Worm (Caenorhabditis elegans) whole organism, young adult: ENCODE data around the gene T28A11.13.

Experiments used
- B0261.1 ChIP-seq: sonication (generic microtip); optimal IDR thresholded peaks from 2 replicates; lab custom pipeline; 2016; ENCODE audit warnings: mild to moderate bottlenecking, missing genetic modification characterization, moderate library complexity, missing compliant biosample characterization
- C06A6.2 ChIP-seq: fragments of 200-800 bp; sonication (Bioruptor generic); conservative IDR thresholded peaks from 2 replicates; pipeline ENCODE4 v1.3.6; 2022; ENCODE audit warnings: missing genetic modification characterization, missing compliant biosample characterization
- F22D6.2 ChIP-seq: sonication (generic microtip); optimal IDR thresholded peaks from 2 replicates; lab custom pipeline; 2016; ENCODE audit warnings: mild to moderate bottlenecking, missing genetic modification characterization, missing compliant biosample characterization
- F33H1.4 ChIP-seq: fragments of 200-800 bp; sonication (Bioruptor generic); IDR thresholded peaks from 2 replicates; pipeline ENCODE4 v1.3.6; 2022; ENCODE audit warnings: missing genetic modification reagents, missing genetic modification characterization, missing compliant biosample characterization
- F37B4.10 ChIP-seq: fragments of 200-800 bp; sonication (Bioruptor generic); IDR thresholded peaks from 2 replicates; pipeline ENCODE4 v1.3.6; 2022; ENCODE audit warnings: missing genetic modification characterization, missing compliant biosample characterization
- F39B2.1 ChIP-seq: fragments of 200-800 bp; sonication (Bioruptor generic); IDR thresholded peaks from 2 replicates; pipeline ENCODE4 v1.3.6; 2022; ENCODE audit warnings: missing genetic modification reagents, missing genetic modification characterization, missing compliant biosample characterization
- F52B5.7 ChIP-seq: sonication (generic microtip); optimal IDR thresholded peaks from 2 replicates; lab custom pipeline; 2016; ENCODE audit warnings: mild to moderate bottlenecking, missing genetic modification characterization, missing compliant biosample characterization
- T26A5.8 ChIP-seq: sonication (generic microtip); optimal IDR thresholded peaks from 2 replicates; lab custom pipeline; 2016; ENCODE audit warnings: missing genetic modification characterization, missing compliant biosample characterization
- Y53G8AR.9 ChIP-seq: fragments of 200-800 bp; sonication (Bioruptor generic); conservative IDR thresholded peaks from 2 replicates; pipeline ENCODE4 v1.3.6; 2022; ENCODE audit warnings: missing genetic modification reagents, missing genetic modification characterization, missing compliant biosample characterization
- ZK185.1 ChIP-seq: sonication (generic microtip); optimal IDR thresholded peaks from 2 replicates; lab custom pipeline; 2016; ENCODE audit warnings: mild to moderate bottlenecking, missing genetic modification characterization, missing compliant biosample characterization; ENCODE audit not compliant: poor library complexity, severe bottlenecking
- ama-1 ChIP-seq, 3 experiments: fragments of 150-350 bp in 1 of 3; sonication (generic microtip) in 2 of 3; optimal IDR thresholded peaks; 2 replicates each; lab custom pipeline; 2014 to 2018; ENCODE audit warnings: missing biosample characterization in 2 of 3, missing genetic modification characterization in 2 of 3, missing genetic modification reagents in 2 of 3
- aptf-2 ChIP-seq: fragments of 200-800 bp; sonication (Bioruptor generic); conservative IDR thresholded peaks from 2 replicates; pipeline ENCODE4 v1.3.6; 2022; ENCODE audit warnings: missing genetic modification reagents, missing genetic modification characterization, missing compliant biosample characterization
- atf-7 ChIP-seq: sonication (generic microtip); optimal IDR thresholded peaks from 2 replicates; lab custom pipeline; 2017; ENCODE audit warnings: mild to moderate bottlenecking, missing genetic modification characterization, missing compliant biosample characterization
- bed-2 ChIP-seq: fragments of 200-800 bp; sonication (Bioruptor generic); IDR thresholded peaks from 2 replicates; pipeline ENCODE4 v1.3.6; 2022; ENCODE audit warnings: missing genetic modification reagents, missing genetic modification characterization, missing compliant biosample characterization
- ccch-3 ChIP-seq: fragments of 200-800 bp; sonication (Bioruptor generic); optimal IDR thresholded peaks from 2 replicates; lab custom pipeline; 2018; ENCODE audit warnings: mild to moderate bottlenecking, missing genetic modification characterization, missing compliant biosample characterization
- ceh-58 ChIP-seq: fragments of 200-800 bp; sonication (Bioruptor generic); IDR thresholded peaks from 2 replicates; pipeline ENCODE4 v1.3.6; 2022; ENCODE audit warnings: missing genetic modification characterization, missing compliant biosample characterization
- ceh-79 ChIP-seq: sonication (generic microtip); optimal IDR thresholded peaks from 2 replicates; lab custom pipeline; 2017; ENCODE audit warnings: mild to moderate bottlenecking, missing genetic modification characterization, missing compliant biosample characterization
- ceh-91 ChIP-seq: fragments of 200-800 bp; sonication (Bioruptor generic); IDR thresholded peaks from 2 replicates; pipeline ENCODE4 v1.3.6; 2022; ENCODE audit warnings: missing genetic modification reagents, missing genetic modification characterization, missing compliant biosample characterization
- chd-7 ChIP-seq: sonication (generic microtip); optimal IDR thresholded peaks from 2 replicates; lab custom pipeline; 2016; ENCODE audit warnings: mild to moderate bottlenecking, missing genetic modification characterization, moderate library complexity, missing compliant biosample characterization
- dpl-1 ChIP-seq: fragments of 150-350 bp; optimal IDR thresholded peaks from 2 replicates; lab custom pipeline; 2014; ENCODE audit warnings: missing biosample characterization, missing genetic modification reagents, missing genetic modification characterization
- egl-44 ChIP-seq: fragments of 200-800 bp; sonication (Bioruptor generic); IDR thresholded peaks from 2 replicates; pipeline ENCODE4 v1.3.6; 2022; ENCODE audit warnings: missing genetic modification reagents, missing genetic modification characterization, missing compliant biosample characterization
- ekl-4 ChIP-seq: fragments of 200-800 bp; sonication (Bioruptor generic); IDR thresholded peaks from 2 replicates; pipeline ENCODE4 v1.3.6; 2022; ENCODE audit warnings: missing genetic modification reagents, missing genetic modification characterization, missing compliant biosample characterization
- ets-4 ChIP-seq: fragments of 200-800 bp; sonication (Bioruptor generic); optimal IDR thresholded peaks from 2 replicates; lab custom pipeline; 2018; ENCODE audit warnings: mild to moderate bottlenecking, missing genetic modification characterization, missing compliant biosample characterization
- him-1 ChIP-seq: sonication (generic microtip); optimal IDR thresholded peaks from 2 replicates; lab custom pipeline; 2016; ENCODE audit warnings: missing genotype, missing genetic modification reagents, missing genetic modification characterization, missing compliant biosample characterization
- hlh-26 ChIP-seq: fragments of 200-800 bp; sonication (Bioruptor generic); conservative IDR thresholded peaks from 2 replicates; pipeline ENCODE4 v1.3.6; 2022; ENCODE audit warnings: missing genetic modification reagents, missing genetic modification characterization, missing compliant biosample characterization
- hrde-1 ChIP-seq: sonication (generic microtip); optimal IDR thresholded peaks from 2 replicates; lab custom pipeline; 2016; ENCODE audit warnings: missing genetic modification characterization, mild to moderate bottlenecking, missing compliant biosample characterization, moderate library complexity, missing genotype, missing genetic modification reagents, borderline replicate concordance
- let-526 ChIP-seq: fragments of 200-800 bp; sonication (Bioruptor generic); IDR thresholded peaks from 2 replicates; pipeline ENCODE4 v1.3.6; 2022; ENCODE audit warnings: missing genetic modification reagents, missing genetic modification characterization, missing compliant biosample characterization
- lin-26 ChIP-seq: fragments of 200-800 bp; sonication (Bioruptor generic); IDR thresholded peaks from 2 replicates; pipeline ENCODE4 v1.3.6; 2022; ENCODE audit warnings: missing genetic modification reagents, missing genetic modification characterization, missing compliant biosample characterization
- lin-35 ChIP-seq, 3 experiments: fragments of 150-350 bp in 2 of 3; sonication (generic microtip) in 1 of 3; optimal IDR thresholded peaks; 2 replicates each; lab custom pipeline; 2014 to 2018; ENCODE audit warnings: missing biosample characterization in 3 of 3, missing genetic modification characterization in 3 of 3, missing genetic modification reagents in 3 of 3
- madf-6 ChIP-seq: fragments of 200-800 bp; sonication (Bioruptor generic); IDR thresholded peaks from 2 replicates; pipeline ENCODE4 v1.3.6; 2022; ENCODE audit warnings: missing genetic modification reagents, missing genetic modification characterization, missing compliant biosample characterization
- madf-8 ChIP-seq: fragments of 200-800 bp; sonication (Bioruptor generic); conservative IDR thresholded peaks from 2 replicates; pipeline ENCODE4 v1.3.6; 2022; ENCODE audit warnings: missing genetic modification reagents, missing genetic modification characterization, missing compliant biosample characterization
- nfya-2 ChIP-seq: fragments of 200-800 bp; sonication (Bioruptor generic); IDR thresholded peaks from 2 replicates; pipeline ENCODE4 v1.3.6; 2022; ENCODE audit warnings: missing genetic modification reagents, missing genetic modification characterization, missing compliant biosample characterization
- nhr-179 ChIP-seq: sonication (generic microtip); optimal IDR thresholded peaks from 2 replicates; lab custom pipeline; 2016; ENCODE audit warnings: mild to moderate bottlenecking, missing genetic modification characterization, missing compliant biosample characterization
- rpc-1 ChIP-seq, 2 experiments: fragments of 150-350 bp in 1 of 2; sonication (generic microtip) in 1 of 2; optimal IDR thresholded peaks; 2 replicates each; lab custom pipeline; 2014 to 2018; ENCODE audit warnings: missing biosample characterization in 1 of 2, missing genetic modification characterization in 1 of 2, missing genetic modification reagents in 1 of 2, missing genotype in 1 of 2
- snpc-1.1 ChIP-seq: sonication (generic microtip); optimal IDR thresholded peaks from 2 replicates; lab custom pipeline; 2017; ENCODE audit warnings: missing genetic modification characterization, mild to moderate bottlenecking, missing compliant biosample characterization, antibody characterized with exemption, moderate library complexity, missing genotype, missing genetic modification reagents; ENCODE audit not compliant: insufficient read depth
- snpc-1.3 ChIP-seq: sonication (generic microtip); optimal IDR thresholded peaks from 2 replicates; lab custom pipeline; 2017; ENCODE audit warnings: missing genetic modification characterization, mild to moderate bottlenecking, missing compliant biosample characterization, antibody characterized with exemption, moderate library complexity, missing genotype, missing genetic modification reagents; ENCODE audit not compliant: insufficient read depth
- snpc-3.4 ChIP-seq: sonication (generic microtip); optimal IDR thresholded peaks from 2 replicates; lab custom pipeline; 2017; ENCODE audit warnings: missing genetic modification characterization, mild to moderate bottlenecking, missing compliant biosample characterization, antibody characterized with exemption, moderate library complexity, missing genotype, missing genetic modification reagents
- somi-1 ChIP-seq: fragments of 200-800 bp; sonication (Bioruptor generic); optimal IDR thresholded peaks from 2 replicates; lab custom pipeline; 2018; ENCODE audit warnings: mild to moderate bottlenecking, missing genetic modification characterization, missing compliant biosample characterization
- sptf-2 ChIP-seq: fragments of 200-800 bp; sonication (Bioruptor generic); optimal IDR thresholded peaks from 2 replicates; lab custom pipeline; 2018; ENCODE audit warnings: mild to moderate bottlenecking, missing genetic modification characterization, missing compliant biosample characterization
- ztf-25 ChIP-seq: fragments of 200-800 bp; sonication (Bioruptor generic); IDR thresholded peaks from 2 replicates; pipeline ENCODE4 v1.3.6; 2022; ENCODE audit warnings: missing genetic modification reagents, missing genetic modification characterization, missing compliant biosample characterization
- ztf-26 ChIP-seq: sonication (generic microtip); optimal IDR thresholded peaks from 2 replicates; lab custom pipeline; 2017; ENCODE audit warnings: missing genetic modification characterization, missing compliant biosample characterization
- ztf-3 ChIP-seq: fragments of 200-800 bp; sonication (Bioruptor generic); optimal IDR thresholded peaks from 2 replicates; lab custom pipeline; 2018; ENCODE audit warnings: mild to moderate bottlenecking, missing genetic modification characterization, missing compliant biosample characterization

The T28A11.13 gene

ce11 chrV:3244703-3245102, 5.3 kb downstream of the T28A11.13 start, which contains the start of gene srj-7:
Gene srj-7, plus strand, starts transcription at chrV:3245003.
- TF ChIP-seq F52B5.7 (no peak), lin-35 (GFP tag; optimal IDR thresholded peaks at IDR 0.05; lab: Kevin White, UChicago) (no peak), ZK185.1 (tag; lab: Kevin White, UChicago) (no peak), ceh-91 (no peak), sptf-2 (GFP tag; lab: Kevin White, UChicago) (no peak), snpc-1.1 (tag; lab: Kevin White, UChicago) (no peak), ama-1 (optimal IDR thresholded peaks at IDR 0.05; lab: Kevin White, UChicago) (no peak), ama-1 (GFP tag; optimal IDR thresholded peaks at IDR 0.05; lab: Kevin White, UChicago) (no peak), egl-44 (GFP tag; lab: Robert Waterston, UW) (no peak), hlh-26 (GFP tag; lab: Robert Waterston, UW) (no peak), ceh-79 (tag; lab: Kevin White, UChicago) (no peak), Y53G8AR.9 (GFP tag; lab: Robert Waterston, UW) (no peak), ekl-4 (GFP tag; lab: Robert Waterston, UW) (no peak), F33H1.4 (no peak), ets-4 (no peak), somi-1 (GFP tag; lab: Kevin White, UChicago) (no peak)

- TF ChIP-seq hrde-1 (tag; lab: Kevin White, UChicago) (no peak), F37B4.10 (GFP tag; lab: Robert Waterston, UW) (no peak), atf-7 (tag; lab: Kevin White, UChicago) (no peak), snpc-3.4 (tag; lab: Kevin White, UChicago) (no peak), F33H1.4 (no peak), madf-6 (no peak), ets-4 (no peak), ztf-26 (tag; lab: Kevin White, UChicago) (no peak), somi-1 (GFP tag; lab: Kevin White, UChicago) (no peak), sptf-2 (GFP tag; lab: Kevin White, UChicago) (no peak)
Observed at ce11 chrV:3242984-3243383, 7.1 kb downstream of the T28A11.13 start, which contains the start of gene gst-23. Gene gst-23, plus strand, starts transcription at chrV:3243284.

ce11 chrV:3241175-3241574, 8.9 kb downstream of the T28A11.13 start, which contains the start of gene srj-11:
Gene srj-11, plus strand, starts transcription at chrV:3241424.
- TF ChIP-seq chd-7 (no peak), ztf-25 (GFP tag; lab: Robert Waterston, UW) (no peak), ZK185.1 (tag; lab: Kevin White, UChicago) (no peak), ccch-3 (no peak), ekl-4 (GFP tag; lab: Robert Waterston, UW) (no peak), T26A5.8 (tag; lab: Kevin White, UChicago) (no peak), C06A6.2 (GFP tag; lab: Robert Waterston, UW) (no peak), snpc-1.3 (tag; lab: Kevin White, UChicago) (no peak), lin-26 (GFP tag; lab: Robert Waterston, UW) (no peak), nhr-179 (tag; lab: Kevin White, UChicago) (no peak), F39B2.1 (GFP tag; lab: Robert Waterston, UW) (no peak), F37B4.10 (GFP tag; lab: Robert Waterston, UW) (no peak), F22D6.2 (no peak), let-526 (GFP tag; lab: Robert Waterston, UW) (no peak), F33H1.4 (no peak), dpl-1 (no peak)

- TF ChIP-seq B0261.1 (tag; lab: Kevin White, UChicago) (no peak), dpl-1 (no peak), ztf-3 (GFP tag; lab: Kevin White, UChicago) (no peak), nfya-2 (no peak), madf-8 (GFP tag; lab: Robert Waterston, UW) (no peak), bed-2 (no peak), snpc-1.3 (tag; lab: Kevin White, UChicago) (no peak), rpc-1 (optimal IDR thresholded peaks at IDR 0.05; lab: Kevin White, UChicago) (no peak), rpc-1 (tag; optimal IDR thresholded peaks at IDR 0.05; lab: Kevin White, UChicago) (no peak), ceh-58 (GFP tag; lab: Robert Waterston, UW) (no peak), egl-44 (GFP tag; lab: Robert Waterston, UW) (no peak), ZK185.1 (tag; lab: Kevin White, UChicago) (no peak), let-526 (GFP tag; lab: Robert Waterston, UW) (no peak), him-1 (no peak), aptf-2 (no peak)
Observed at ce11 chrV:3236610-3237009, 13.4 kb downstream of the T28A11.13 start, which contains the start of the genes K08D9.9 and str-16. Gene K08D9.9, minus strand, starts transcription at chrV:3236710. Gene str-16, plus strand, starts transcription at chrV:3236875.
